Worm (Caenorhabditis elegans): ENCODE results near the gene siah-1.

siah-1 gene

ce11 chrIV:3742426-3742839 lies 1.4 kb upstream of the siah-1 start (continued):
- no peak for TF ChIP-seq sptf-1 (tag; optimal IDR thresholded peaks at IDR 0.05)
- TF ChIP-seq mef-2 (tag; optimal IDR thresholded peaks at IDR 0.05) = peak; percentile 53
- TF ChIP-seq ceh-63 (GFP tag; optimal IDR thresholded peaks at IDR 0.05) = no peak
- peak; percentile 94 for TF ChIP-seq snu-23 (GFP tag; optimal IDR thresholded peaks at IDR 0.05)
- peak; percentile 94 for TF ChIP-seq nhr-71 (tag; optimal IDR thresholded peaks at IDR 0.05)
- TF ChIP-seq nhr-20 (tag; optimal IDR thresholded peaks at IDR 0.05) = peak; percentile 89
- TF ChIP-seq nhr-85 (tag) = peak; percentile 97
- peak; percentile 73 for TF ChIP-seq irx-1 (tag; optimal IDR thresholded peaks at IDR 0.05)
- peak; percentile 71 for TF ChIP-seq isw-1 (GFP tag; IDR thresholded peaks at IDR 0.05)
- no peak for TF ChIP-seq ets-5 (GFP tag; IDR thresholded peaks at IDR 0.05)
- TF ChIP-seq aly-2 (tag; optimal IDR thresholded peaks at IDR 0.05) = peak; percentile 57
- peak; percentile 41 for TF ChIP-seq elt-2 (tag; optimal IDR thresholded peaks at IDR 0.05)
- peak; percentile 84 for TF ChIP-seq fos-1 (tag; optimal IDR thresholded peaks at IDR 0.05)
- TF ChIP-seq lin-13 (GFP tag; optimal IDR thresholded peaks at IDR 0.05) = peak; percentile 76
- peak; percentile 24 for TF ChIP-seq pax-3 (tag; optimal IDR thresholded peaks at IDR 0.05)
- TF ChIP-seq egl-13 (tag; optimal IDR thresholded peaks at IDR 0.05) = peak; percentile 52
- TF ChIP-seq lin-39 (tag; optimal IDR thresholded peaks at IDR 0.05) = peak; percentile 58
- TF ChIP-seq C34B4.2 (tag; optimal IDR thresholded peaks at IDR 0.05) = no peak
- peak; percentile 52 to 65 (median 61) for TF ChIP-seq dpl-1 (GFP tag; optimal IDR thresholded peaks at IDR 0.05)
- peak; percentile 17 for TF ChIP-seq pqm-1 (tag; optimal IDR thresholded peaks at IDR 0.05)
- peak; percentile 80 for TF ChIP-seq nhr-237 (tag; optimal IDR thresholded peaks at IDR 0.05)
- no peak for TF ChIP-seq C04F5.9 (tag; optimal IDR thresholded peaks at IDR 0.05)
- peak; percentile 19 for TF ChIP-seq ama-1 (optimal IDR thresholded peaks at IDR 0.05)
- peak; percentile 57 for TF ChIP-seq lir-3 (tag; optimal IDR thresholded peaks at IDR 0.05; ENCODE audit: poor library complexity)
- peak; percentile 75 for TF ChIP-seq nhr-90 (tag; optimal IDR thresholded peaks at IDR 0.05; ENCODE audit: poor library complexity)
- TF ChIP-seq nhr-11 (tag; optimal IDR thresholded peaks at IDR 0.05) = peak; percentile 72
- no peak for TF ChIP-seq fkh-4 (tag; optimal IDR thresholded peaks at IDR 0.05; ENCODE audit: borderline replicate concordance)
- TF ChIP-seq mdl-1 (tag; optimal IDR thresholded peaks at IDR 0.05) = peak in 1 of 2 experiments; percentile 81
- TF ChIP-seq elt-3 (tag; optimal IDR thresholded peaks at IDR 0.05) = peak in 2 of 6 experiments; percentile 46 to 58
- TF ChIP-seq nhr-12 (tag; optimal IDR thresholded peaks at IDR 0.05) = no peak
- TF ChIP-seq lin-14 (GFP tag; optimal IDR thresholded peaks at IDR 0.05) = peak; percentile 98
- TF ChIP-seq blmp-1 (tag; optimal IDR thresholded peaks at IDR 0.05) = peak; percentile 88
- peak; percentile 47 for TF ChIP-seq sox-4 (tag; optimal IDR thresholded peaks at IDR 0.05)
- peak; percentile 39 for TF ChIP-seq zip-4 (GFP tag; optimal IDR thresholded peaks at IDR 0.05)
- TF ChIP-seq ceh-88 (GFP tag; IDR thresholded peaks at IDR 0.05) = no peak
- peak; percentile 86 for TF ChIP-seq ztf-4 (tag; optimal IDR thresholded peaks at IDR 0.05)
- peak; percentile 74 for TF ChIP-seq unc-86 (tag; optimal IDR thresholded peaks at IDR 0.05)

- TF ChIP-seq zag-1 (tag; optimal IDR thresholded peaks at IDR 0.05) = no peak
- TF ChIP-seq ets-5 (GFP tag; IDR thresholded peaks at IDR 0.05) = peak; percentile 86; the same call in 1 of the 2 replicates
- no peak for TF ChIP-seq pag-3 (tag; optimal IDR thresholded peaks at IDR 0.05; ENCODE audit: borderline replicate concordance, insufficient read depth)
- no peak for TF ChIP-seq efl-1 (optimal IDR thresholded peaks at IDR 0.05)
- peak in 1 of 2 experiments; percentile 72 for TF ChIP-seq efl-1 (GFP tag; optimal IDR thresholded peaks at IDR 0.05 in 1 of 2)
- TF ChIP-seq lin-13 (GFP tag; optimal IDR thresholded peaks at IDR 0.05) = no peak
These were observed 2.0 kb downstream of the siah-1 start for ce11 chrIV:3745806-3746205.

ce11 chrIV:3751001-3751400 lies 7.2 kb downstream of the siah-1 start, which contains the start of gene ugt-45:
TSS of gene ugt-45 (minus strand) at chrIV:3751101.
- TF ChIP-seq aha-1 (tag; optimal IDR thresholded peaks at IDR 0.05) (no peak), C34B4.2 (tag; optimal IDR thresholded peaks at IDR 0.05) (no peak), nhr-71 (tag; optimal IDR thresholded peaks at IDR 0.05) (no peak), fkh-8 (tag; optimal IDR thresholded peaks at IDR 0.05) (no peak), rnt-1 (tag; optimal IDR thresholded peaks at IDR 0.05) (no peak), F16B12.6 (tag; optimal IDR thresholded peaks at IDR 0.05) (no peak), isw-1 (GFP tag; IDR thresholded peaks at IDR 0.05) (no peak), blmp-1 (tag; optimal IDR thresholded peaks at IDR 0.05) (no peak), zag-1 (tag; optimal IDR thresholded peaks at IDR 0.05) (no peak), xbp-1 (tag; optimal IDR thresholded peaks at IDR 0.05) (no peak), tlp-1 (tag; optimal IDR thresholded peaks at IDR 0.05) (no peak), sup-37 (GFP tag; optimal IDR thresholded peaks at IDR 0.05) (no peak), zip-4 (GFP tag; optimal IDR thresholded peaks at IDR 0.05) (no peak), nhr-237 (tag; optimal IDR thresholded peaks at IDR 0.05) (no peak), nhr-85 (tag) (no peak)
